Worm (Caenorhabditis elegans) whole organism, mixed stage, embryonic: ENCODE measurements around the gene C13G3.1.

Source experiments
- M03D4.4 ChIP-seq: sonication (generic microtip); optimal IDR thresholded peaks from 2 replicates; lab custom pipeline; 2017; ENCODE audit warnings: mild to moderate bottlenecking, missing genetic modification characterization, missing compliant biosample characterization
- bed-3 ChIP-seq: fragments of 200-800 bp; sonication (Bioruptor generic); optimal IDR thresholded peaks from 3 replicates; lab custom pipeline; 2018; ENCODE audit warnings: mild to moderate bottlenecking, missing genetic modification characterization, moderate library complexity, missing compliant biosample characterization
- blmp-1 ChIP-seq: fragments of 150-350 bp; optimal IDR thresholded peaks from 2 replicates; lab custom pipeline; 2014; ENCODE audit warnings: missing biosample characterization, missing genetic modification characterization
- ceh-39 ChIP-seq: fragments of 150-350 bp; optimal IDR thresholded peaks from 2 replicates; lab custom pipeline; 2014; ENCODE audit warnings: missing biosample characterization, missing genetic modification characterization
- ceh-43 ChIP-seq: fragments of 200-800 bp; sonication (Bioruptor generic); optimal IDR thresholded peaks from 2 replicates; lab custom pipeline; 2018; ENCODE audit warnings: mild to moderate bottlenecking, missing genetic modification characterization, moderate library complexity, missing compliant biosample characterization
- ceh-83 ChIP-seq: fragments of 200-800 bp; sonication (Bioruptor generic); optimal IDR thresholded peaks from 2 replicates; lab custom pipeline; 2018; ENCODE audit warnings: mild to moderate bottlenecking, missing genetic modification characterization, missing compliant biosample characterization
- ces-1 ChIP-seq: fragments of 150-350 bp; optimal IDR thresholded peaks from 2 replicates; lab custom pipeline; 2014; ENCODE audit warnings: missing biosample characterization, missing genetic modification reagents, missing genetic modification characterization
- cnd-1 ChIP-seq: fragments of 200-800 bp; sonication (Bioruptor generic); optimal IDR thresholded peaks from 2 replicates; lab custom pipeline; 2018; ENCODE audit warnings: mild to moderate bottlenecking, missing genetic modification characterization, missing compliant biosample characterization
- drap-1 ChIP-seq: fragments of 200-800 bp; sonication (Bioruptor generic); optimal IDR thresholded peaks from 3 replicates; lab custom pipeline; 2018; ENCODE audit warnings: mild to moderate bottlenecking, missing genetic modification characterization, missing compliant biosample characterization
- elt-1 ChIP-seq: sonication (generic microtip); optimal IDR thresholded peaks from 2 replicates; lab custom pipeline; 2017; ENCODE audit warnings: missing genetic modification characterization, mild to moderate bottlenecking, missing compliant biosample characterization, antibody characterized with exemption, moderate library complexity, borderline replicate concordance; ENCODE audit not compliant: insufficient read depth
- elt-3 ChIP-seq: fragments of 150-350 bp; optimal IDR thresholded peaks from 2 replicates; lab custom pipeline; 2014; ENCODE audit warnings: missing biosample characterization, missing genetic modification characterization
- flh-1 ChIP-seq: fragments of 200-800 bp; sonication (Bioruptor generic); optimal IDR thresholded peaks from 2 replicates; lab custom pipeline; 2018; ENCODE audit warnings: mild to moderate bottlenecking, missing genetic modification characterization, moderate library complexity, missing compliant biosample characterization
- ham-2 ChIP-seq: fragments of 200-800 bp; sonication (Bioruptor generic); optimal IDR thresholded peaks from 2 replicates; lab custom pipeline; 2018; ENCODE audit warnings: mild to moderate bottlenecking, missing genetic modification characterization, missing compliant biosample characterization
- hlh-1 ChIP-seq: fragments of 150-350 bp; optimal IDR thresholded peaks from 2 replicates; lab custom pipeline; 2014; ENCODE audit warnings: missing biosample characterization, missing genetic modification reagents, missing genetic modification characterization
- lin-32 ChIP-seq: fragments of 200-800 bp; sonication (Bioruptor generic); optimal IDR thresholded peaks from 2 replicates; lab custom pipeline; 2018; ENCODE audit warnings: mild to moderate bottlenecking, missing genetic modification characterization, missing compliant biosample characterization
- lsy-2 ChIP-seq: fragments of 150-350 bp; optimal IDR thresholded peaks from 2 replicates; lab custom pipeline; 2014; ENCODE audit warnings: missing biosample characterization, missing genetic modification characterization
- mab-5 ChIP-seq: fragments of 150-350 bp; optimal IDR thresholded peaks from 2 replicates; lab custom pipeline; 2014; ENCODE audit warnings: missing biosample characterization, missing genetic modification characterization
- mep-1 ChIP-seq: fragments of 150-350 bp; optimal IDR thresholded peaks from 2 replicates; lab custom pipeline; 2017; ENCODE audit warnings: missing biosample characterization, missing genetic modification reagents, missing genetic modification characterization, inconsistent platforms
- mls-2 ChIP-seq: sonication (generic microtip); optimal IDR thresholded peaks from 2 replicates; lab custom pipeline; 2016; ENCODE audit warnings: mild to moderate bottlenecking, missing genetic modification characterization, moderate library complexity, missing compliant biosample characterization
- nhr-12 ChIP-seq: fragments of 150-350 bp; optimal IDR thresholded peaks from 2 replicates; lab custom pipeline; 2014; ENCODE audit warnings: missing biosample characterization, missing genetic modification characterization
- nhr-2 ChIP-seq: fragments of 150-350 bp; optimal IDR thresholded peaks from 2 replicates; lab custom pipeline; 2014; ENCODE audit warnings: missing biosample characterization, missing genetic modification characterization
- nhr-237 ChIP-seq: fragments of 150-350 bp; optimal IDR thresholded peaks from 2 replicates; lab custom pipeline; 2014; ENCODE audit warnings: missing biosample characterization, missing genetic modification characterization
- nhr-28 ChIP-seq: fragments of 150-350 bp; optimal IDR thresholded peaks from 2 replicates; lab custom pipeline; 2014; ENCODE audit warnings: missing biosample characterization, missing genetic modification characterization
- nhr-76 ChIP-seq: sonication (generic microtip); optimal IDR thresholded peaks from 2 replicates; lab custom pipeline; 2017; ENCODE audit warnings: missing biosample characterization, missing genetic modification characterization
- pha-4 ChIP-seq: fragments of 150-350 bp; optimal IDR thresholded peaks from 2 replicates; lab custom pipeline; 2018; ENCODE audit warnings: missing biosample characterization, missing genetic modification reagents, missing genetic modification characterization
- sem-2 ChIP-seq: fragments of 200-800 bp; sonication (Bioruptor generic); optimal IDR thresholded peaks from 2 replicates; lab custom pipeline; 2018; ENCODE audit warnings: mild to moderate bottlenecking, missing genetic modification characterization, missing compliant biosample characterization
- snpc-4 ChIP-seq: fragments of 150-350 bp; optimal IDR thresholded peaks from 2 replicates; lab custom pipeline; 2014; ENCODE audit warnings: missing biosample characterization, missing genetic modification characterization
- sptf-1 ChIP-seq: sonication (generic microtip); optimal IDR thresholded peaks from 2 replicates; lab custom pipeline; 2017; ENCODE audit warnings: mild to moderate bottlenecking, missing genetic modification characterization, moderate library complexity, missing compliant biosample characterization
- unc-120 ChIP-seq: sonication (generic microtip); optimal IDR thresholded peaks from 2 replicates; lab custom pipeline; 2017; ENCODE audit warnings: missing genetic modification characterization, missing compliant biosample characterization; ENCODE audit not compliant: poor library complexity, severe bottlenecking
- unc-39 ChIP-seq: fragments of 150-350 bp; optimal IDR thresholded peaks from 2 replicates; lab custom pipeline; 2014; ENCODE audit warnings: missing biosample characterization, missing genetic modification characterization
- zip-8 ChIP-seq: fragments of 150-350 bp; optimal IDR thresholded peaks from 2 replicates; lab custom pipeline; 2014; ENCODE audit warnings: missing biosample characterization, missing genetic modification characterization
- ztf-11 ChIP-seq: fragments of 150-350 bp; optimal IDR thresholded peaks from 2 replicates; lab custom pipeline; 2014; ENCODE audit warnings: missing biosample characterization, missing genetic modification characterization

The C13G3.1 gene

DNA sequence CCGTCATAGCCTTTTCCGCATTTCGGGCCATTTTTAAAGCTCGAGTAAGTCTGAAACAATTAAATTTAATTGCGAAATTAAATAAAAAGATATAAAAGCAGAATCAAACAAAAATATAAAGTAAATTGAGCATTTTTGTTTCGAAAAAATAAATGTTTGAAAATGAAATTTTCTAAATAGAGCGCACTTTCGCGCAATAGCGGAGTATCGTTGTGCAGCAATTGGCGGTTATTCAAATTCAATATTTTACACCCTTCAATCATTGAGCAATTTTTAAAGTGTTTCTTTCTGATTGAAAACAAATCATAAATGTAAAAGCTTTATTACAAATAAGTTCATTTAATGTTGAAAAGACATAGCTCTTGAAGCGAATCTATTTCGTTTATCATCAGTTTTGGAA lies 11.6 kb downstream of the C13G3.1 start, which contains the start of gene isy-1:
TSS of gene isy-1 (minus strand) at position 50 of the 400 bp plus-strand sequence.
- no peak for TF ChIP-seq elt-1 (tag; lab: Kevin White, UChicago)
- peak; percentile 67 for TF ChIP-seq pha-4 (tag; lab: Kevin White, UChicago)
- no peak for TF ChIP-seq unc-39 (tag; lab: Kevin White, UChicago)
- TF ChIP-seq nhr-2 (tag; lab: Kevin White, UChicago), result peak; percentile 19
- TF ChIP-seq drap-1 (GFP tag; lab: Kevin White, UChicago), result no peak
- TF ChIP-seq nhr-12 (tag; lab: Kevin White, UChicago), result no peak
- TF ChIP-seq lsy-2 (tag; lab: Kevin White, UChicago), result peak; percentile 66
- TF ChIP-seq mls-2, result no peak
- TF ChIP-seq mep-1 (tag; lab: Kevin White, UChicago), result peak; percentile 54
- TF ChIP-seq ceh-39, result peak; percentile 29
- peak; percentile 44 for TF ChIP-seq nhr-237 (tag; lab: Kevin White, UChicago)
- peak; percentile 86 for TF ChIP-seq ces-1 (GFP tag; lab: Kevin White, UChicago)

DNA sequence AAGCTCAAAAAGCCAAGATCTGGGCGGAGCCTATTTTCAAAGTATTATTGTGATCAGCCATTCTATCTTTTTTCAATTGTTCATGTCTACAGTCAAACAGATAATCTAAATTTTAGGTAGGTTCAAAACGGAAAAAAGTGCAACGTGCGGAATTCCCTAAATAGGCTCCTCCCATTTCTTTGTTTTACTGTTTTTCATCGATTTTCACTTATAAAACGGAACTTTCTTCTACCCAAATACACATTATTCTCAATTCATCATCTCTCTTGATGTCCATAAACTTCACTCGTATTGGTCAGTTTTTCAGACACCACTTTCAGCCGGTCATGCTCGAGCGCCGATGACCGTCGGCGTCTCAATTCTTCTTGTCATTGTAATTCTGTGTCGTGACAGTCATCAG lies 13.5 kb downstream of the C13G3.1 start, which contains the start of gene F53B7.7:
TSS of gene F53B7.7 (plus strand) at position 301 of the 400 bp plus-strand sequence.
- TF ChIP-seq unc-120 (tag; lab: Kevin White, UChicago), result no peak
- TF ChIP-seq ceh-83 (GFP tag; lab: Kevin White, UChicago), result no peak
- TF ChIP-seq ham-2 (GFP tag; lab: Kevin White, UChicago), result no peak
- TF ChIP-seq zip-8 (tag; lab: Kevin White, UChicago), result no peak
- no peak for TF ChIP-seq flh-1 (GFP tag; lab: Kevin White, UChicago)
- no peak for TF ChIP-seq ceh-39
- no peak for TF ChIP-seq ztf-11
- TF ChIP-seq nhr-237 (tag; lab: Kevin White, UChicago), result no peak
- no peak for TF ChIP-seq mls-2
- TF ChIP-seq ces-1 (GFP tag; lab: Kevin White, UChicago), result no peak
- no peak for TF ChIP-seq lin-32

- TF ChIP-seq M03D4.4 (tag; lab: Kevin White, UChicago), result no peak
- TF ChIP-seq snpc-4 (tag; lab: Kevin White, UChicago), result no peak
- TF ChIP-seq nhr-237 (tag; lab: Kevin White, UChicago), result no peak
- no peak for TF ChIP-seq zip-8 (tag; lab: Kevin White, UChicago)
- TF ChIP-seq sptf-1 (tag; lab: Kevin White, UChicago), result no peak
- TF ChIP-seq elt-3 (tag; lab: Kevin White, UChicago), result no peak
- TF ChIP-seq bed-3 (GFP tag; lab: Kevin White, UChicago), result no peak
- no peak for TF ChIP-seq nhr-76 (tag; lab: Kevin White, UChicago)
- no peak for TF ChIP-seq mab-5 (tag; lab: Kevin White, UChicago)
- TF ChIP-seq unc-39 (tag; lab: Kevin White, UChicago), result no peak
- TF ChIP-seq mls-2, result no peak
- TF ChIP-seq, all 35 proteins: peak for 0
Observed at ce11 chrV:10991789-10992188, 20.5 kb downstream of the C13G3.1 start, which contains the start of gene frpr-9. Gene frpr-9, plus strand, starts transcription at chrV:10992089.

ce11 chrV:10981113-10981512 lies 31.2 kb downstream of the C13G3.1 start, which contains the start of gene fig-1:
Gene fig-1, minus strand, starts transcription at chrV:10981213.
- TF ChIP-seq M03D4.4 (tag; lab: Kevin White, UChicago) (no peak), nhr-237 (tag; lab: Kevin White, UChicago) (no peak), cnd-1 (tag; lab: Kevin White, UChicago) (no peak), pha-4 (tag; lab: Kevin White, UChicago) (no peak), mab-5 (tag; lab: Kevin White, UChicago) (no peak), sem-2 (GFP tag; lab: Kevin White, UChicago) (no peak), hlh-1 (tag; lab: Kevin White, UChicago) (no peak), nhr-12 (tag; lab: Kevin White, UChicago) (no peak), drap-1 (GFP tag; lab: Kevin White, UChicago) (no peak), ceh-43 (no peak), sptf-1 (tag; lab: Kevin White, UChicago) (no peak), ces-1 (GFP tag; lab: Kevin White, UChicago) (no peak), nhr-28 (no peak), lsy-2 (tag; lab: Kevin White, UChicago) (no peak), lin-32 (no peak), blmp-1 (no peak), elt-3 (tag; lab: Kevin White, UChicago) (no peak)
